Worm (Caenorhabditis elegans): Measurements from ENCODE around the gene clec-257.

clec-257 gene

DNA sequence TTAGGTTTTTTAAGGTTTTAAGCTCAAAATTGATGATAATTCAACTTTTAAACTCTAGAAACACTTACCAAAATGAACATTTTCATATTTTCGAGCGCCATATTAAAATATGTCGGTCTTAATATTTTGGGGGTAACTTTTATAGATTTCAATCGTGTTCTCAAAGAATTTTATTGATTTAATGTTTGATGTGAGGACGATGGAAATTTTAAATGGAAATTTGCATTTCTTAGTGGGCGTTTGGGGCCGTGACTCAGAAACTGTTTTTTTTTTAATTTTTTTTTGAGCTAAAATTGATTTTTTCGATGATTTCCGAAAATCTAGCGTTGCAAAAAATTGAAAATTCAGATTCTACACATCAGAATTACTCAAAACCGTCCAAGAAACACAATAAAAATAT, 30.4 kb downstream of the clec-257 start, which contains the start of gene C54E10.10 (continued):
- no peak for TF ChIP-seq ZK546.5 (tag; optimal IDR thresholded peaks at IDR 0.05)
- TF ChIP-seq zfp-2 (tag; optimal IDR thresholded peaks at IDR 0.05): no peak
- no peak for TF ChIP-seq zfp-3 (GFP tag; conservative IDR thresholded peaks at IDR 0.05)
- no peak for TF ChIP-seq ctbp-1 (GFP tag; IDR thresholded peaks at IDR 0.05)

DNA sequence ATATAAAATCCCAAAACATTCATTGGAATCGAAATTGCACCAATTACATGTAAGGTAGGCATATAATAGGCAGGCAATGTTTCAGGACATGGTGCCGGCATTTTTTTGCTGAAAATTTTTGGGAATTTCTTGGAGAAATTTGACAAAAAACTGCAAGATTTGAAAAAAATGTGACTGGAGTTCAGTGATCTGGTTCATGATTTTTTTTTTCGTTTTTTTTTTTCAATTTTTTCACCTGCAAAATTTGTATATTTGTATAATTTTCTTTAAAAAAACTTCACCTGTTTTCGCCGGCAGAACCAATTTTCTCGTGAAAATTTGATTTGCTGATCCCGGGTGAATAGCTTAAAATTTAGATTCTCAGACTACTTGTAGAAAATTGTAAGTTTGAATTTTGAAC, 33.5 kb downstream of the clec-257 start, which contains the start of gene sri-10:
Gene sri-10 (minus strand): TSS at position 101 of the 400 bp plus-strand sequence.
- TF ChIP-seq ceh-82 (tag; optimal IDR thresholded peaks at IDR 0.05) (no peak), F26F4.8 (GFP tag; conservative IDR thresholded peaks at IDR 0.05) (no peak), nhr-48 (tag; optimal IDR thresholded peaks at IDR 0.05) (no peak), daf-16 (GFP tag; optimal IDR thresholded peaks at IDR 0.05) (no peak), daf-16 (tag; optimal IDR thresholded peaks at IDR 0.05) (no peak), nhr-6 (tag; optimal IDR thresholded peaks at IDR 0.05) (no peak), lir-3 (tag; optimal IDR thresholded peaks at IDR 0.05) (no peak), fkh-10 (GFP tag; optimal IDR thresholded peaks at IDR 0.05) (no peak), lin-1 (GFP tag; IDR thresholded peaks at IDR 0.05) (no peak), vab-7 (GFP tag; IDR thresholded peaks at IDR 0.05) (no peak), cey-2 (tag; optimal IDR thresholded peaks at IDR 0.05; ENCODE audit: borderline replicate concordance, insufficient read depth) (no peak), nhr-102 (tag; optimal IDR thresholded peaks at IDR 0.05) (no peak), ZK546.5 (tag; optimal IDR thresholded peaks at IDR 0.05) (no peak), F10B5.3 (tag; optimal IDR thresholded peaks at IDR 0.05) (no peak), madf-5 (GFP tag; IDR thresholded peaks at IDR 0.05) (no peak), pqm-1 (tag; optimal IDR thresholded peaks at IDR 0.05) (no peak), lin-13 (GFP tag; optimal IDR thresholded peaks at IDR 0.05) (no peak)

DNA sequence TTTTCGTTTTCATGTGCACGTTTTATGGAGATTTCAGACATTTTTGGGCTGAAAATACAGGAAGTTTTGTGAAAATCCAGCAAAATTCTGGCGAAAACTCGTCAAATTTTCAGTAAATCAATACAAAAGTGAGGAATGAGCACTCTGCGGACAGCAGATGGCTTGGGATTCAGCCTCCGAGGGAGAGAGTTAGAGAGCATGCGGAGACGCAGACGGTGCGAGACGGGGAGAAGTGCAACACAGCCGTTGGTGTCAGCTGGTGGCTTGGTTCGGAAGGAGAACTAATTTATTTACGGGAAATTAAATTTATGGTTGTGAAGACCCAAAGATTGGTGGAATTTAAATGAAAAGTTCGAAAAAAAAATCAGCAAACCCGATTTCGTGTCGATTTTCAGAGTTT, 35.8 kb downstream of the clec-257 start, which contains the start of gene C54E10.6:
Gene C54E10.6 (minus strand): TSS at position 109 of the 400 bp plus-strand sequence.
- peak; percentile 16 for TF ChIP-seq ces-1 (GFP tag; optimal IDR thresholded peaks at IDR 0.05)
- peak; percentile 18 for TF ChIP-seq hlh-30 (tag; optimal IDR thresholded peaks at IDR 0.05; ENCODE audit: insufficient read depth)
- peak; percentile 57; the same call in 1 of the 2 replicates for TF ChIP-seq hmg-1.1 (GFP tag; IDR thresholded peaks at IDR 0.05)
- TF ChIP-seq unc-62 (GFP tag; optimal IDR thresholded peaks at IDR 0.05 in 1 of 2): no peak
- TF ChIP-seq unc-62 (tag; optimal IDR thresholded peaks at IDR 0.05): no peak
- peak; percentile 4 for TF ChIP-seq hlh-11 (tag; optimal IDR thresholded peaks at IDR 0.05)

DNA sequence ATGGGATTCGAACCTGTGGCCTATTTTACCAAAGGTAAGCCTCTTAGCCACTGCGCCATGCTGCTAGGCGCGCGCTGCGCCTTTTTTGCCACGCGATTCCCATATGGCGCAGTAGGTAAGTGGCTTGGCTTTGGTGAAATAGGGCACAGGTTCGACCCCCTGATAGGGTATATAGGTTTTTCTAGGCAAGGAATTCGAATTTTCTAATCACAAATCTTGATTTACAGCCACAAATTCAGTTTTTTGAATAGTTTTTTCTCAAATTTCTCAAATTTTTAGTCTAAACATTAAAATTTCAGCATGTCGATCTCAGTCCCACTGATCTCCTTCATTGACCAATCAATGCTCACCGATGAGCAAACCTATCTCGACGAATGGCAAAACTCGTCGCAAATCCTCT, 37.8 kb downstream of the clec-257 start, which contains the start of gene C54E10.3:
Gene C54E10.3 (plus strand): TSS at position 301 of the 400 bp plus-strand sequence.
- TF ChIP-seq T26A8.4 (GFP tag; IDR thresholded peaks at IDR 0.05) (no peak), arid-1 (GFP tag; conservative IDR thresholded peaks at IDR 0.05) (no peak), pqm-1 (tag; optimal IDR thresholded peaks at IDR 0.05) (no peak), zfp-2 (tag; optimal IDR thresholded peaks at IDR 0.05) (no peak), dmd-8 (GFP tag; IDR thresholded peaks at IDR 0.05) (no peak), hlh-11 (tag; optimal IDR thresholded peaks at IDR 0.05) (no peak), hif-1 (tag; optimal IDR thresholded peaks at IDR 0.05) (no peak), zfp-3 (GFP tag; conservative IDR thresholded peaks at IDR 0.05) (no peak), sdz-12 (GFP tag; optimal IDR thresholded peaks at IDR 0.05) (no peak), cey-2 (tag; optimal IDR thresholded peaks at IDR 0.05; ENCODE audit: borderline replicate concordance, insufficient read depth) (no peak), lin-1 (GFP tag; IDR thresholded peaks at IDR 0.05) (no peak), rbr-2 (tag; optimal IDR thresholded peaks at IDR 0.05) (no peak), tag-97 (GFP tag; IDR thresholded peaks at IDR 0.05) (no peak)

DNA sequence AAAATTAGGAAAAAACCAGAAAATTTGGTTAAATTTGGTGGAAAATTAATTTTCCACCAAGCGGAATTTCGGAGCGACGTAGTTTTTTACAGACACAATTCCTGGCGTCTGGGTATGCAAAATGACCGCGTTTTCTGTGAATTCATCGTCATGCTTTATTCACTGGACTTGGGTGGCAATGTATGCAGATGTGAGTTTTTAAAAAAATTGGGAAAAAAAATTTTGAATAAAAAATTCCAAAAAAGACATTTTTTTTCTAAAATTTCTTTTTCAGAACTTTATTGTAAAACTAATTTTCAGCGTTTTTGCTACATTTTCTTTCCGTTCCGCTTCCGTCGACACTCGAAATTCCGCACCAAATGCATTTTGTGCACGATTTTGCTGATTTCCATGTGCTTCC, 38.5 kb downstream of the clec-257 start, which contains the start of gene C54E10.7:
Gene C54E10.7 (plus strand): TSS at position 301 of the 400 bp plus-strand sequence.
- TF ChIP-seq cey-2 (tag; optimal IDR thresholded peaks at IDR 0.05; ENCODE audit: borderline replicate concordance, insufficient read depth) (no peak), skn-1 (tag; optimal IDR thresholded peaks at IDR 0.05) (no peak), dpl-1 (GFP tag; optimal IDR thresholded peaks at IDR 0.05) (no peak)

All from whole organism, L4 larva.